Worm (Caenorhabditis elegans) whole organism, midembryonic: Measurements from ENCODE around the gene Y38E10A.8.

Source experiments
- T22C8.4 ChIP-seq: fragments of 200-800 bp; sonication (Bioruptor generic); IDR thresholded peaks from 2 replicates; pipeline ENCODE4 v1.3.6; 2022; ENCODE audit warnings: missing genetic modification characterization, missing compliant biosample characterization
- cog-1 ChIP-seq: sonication (generic microtip); optimal IDR thresholded peaks from 2 replicates; lab custom pipeline; 2016; ENCODE audit warnings: missing genetic modification characterization, missing compliant biosample characterization
- flt-1 ChIP-seq: fragments of 200-800 bp; sonication (Bioruptor generic); IDR thresholded peaks from 2 replicates; pipeline ENCODE4 v1.3.6; 2022; ENCODE audit warnings: missing genetic modification characterization, missing compliant biosample characterization
- klf-2 ChIP-seq: fragments of 200-800 bp; sonication (Bioruptor generic); conservative IDR thresholded peaks from 2 replicates; pipeline ENCODE4 v1.3.6; 2022; ENCODE audit warnings: missing genetic modification reagents, missing genetic modification characterization, missing compliant biosample characterization
- med-1 ChIP-seq: sonication (generic microtip); optimal IDR thresholded peaks from 2 replicates; lab custom pipeline; 2017; ENCODE audit warnings: missing genetic modification characterization, mild to moderate bottlenecking, missing compliant biosample characterization, antibody characterized with exemption, missing genetic modification reagents; ENCODE audit not compliant: insufficient read depth
- ref-1 ChIP-seq: fragments of 200-800 bp; sonication (Bioruptor generic); conservative IDR thresholded peaks from 2 replicates; pipeline ENCODE4 v1.3.6; 2022; ENCODE audit warnings: missing genetic modification reagents, missing genetic modification characterization, missing compliant biosample characterization
- tab-1 ChIP-seq: fragments of 200-800 bp; sonication (Bioruptor generic); IDR thresholded peaks from 2 replicates; pipeline ENCODE4 v1.3.6; 2022; ENCODE audit warnings: missing genetic modification characterization, missing compliant biosample characterization
- ztf-23 ChIP-seq: fragments of 200-800 bp; sonication (Bioruptor generic); IDR thresholded peaks from 2 replicates; pipeline ENCODE4 v1.3.6; 2022; ENCODE audit warnings: missing genetic modification reagents, missing genetic modification characterization, missing compliant biosample characterization
- ztf-29 ChIP-seq: fragments of 200-800 bp; sonication (Bioruptor generic); IDR thresholded peaks from 2 replicates; pipeline ENCODE4 v1.3.6; 2022; ENCODE audit warnings: missing genetic modification reagents, missing genetic modification characterization, missing compliant biosample characterization

The Y38E10A.8 gene

ce11 chrII:12603667-12604621 lies 3.1 kb upstream of the Y38E10A.8 start, which contains the start of the genes ceh-100 and lips-15:
ceh-100 (minus strand) TSS chrII:12603680.
lips-15 (plus strand) TSS chrII:12604386.
- TF ChIP-seq T22C8.4 (GFP tag; lab: Robert Waterston, UW) (peak; percentile 44; the same call in 1 of the 2 replicates), cog-1 (tag; lab: Kevin White, UChicago) (no peak)

ce11 chrII:12606108-12606507 lies 892 bp upstream of the Y38E10A.8 start:
- no peak for TF ChIP-seq tab-1 (GFP tag; lab: Robert Waterston, UW)

- no peak for TF ChIP-seq ztf-29 (GFP tag; lab: Robert Waterston, UW)
- TF ChIP-seq klf-2: no peak
- TF ChIP-seq med-1 (GFP tag; lab: Kevin White, UChicago): no peak
- no peak for TF ChIP-seq ref-1 (GFP tag; lab: Robert Waterston, UW)
- no peak for TF ChIP-seq tab-1 (GFP tag; lab: Robert Waterston, UW)
- no peak for TF ChIP-seq ztf-23
- no peak for TF ChIP-seq T22C8.4 (GFP tag; lab: Robert Waterston, UW)
These were observed 1.7 kb downstream of the Y38E10A.8 start, which contains the start of gene Y38E10A.9 for ce11 chrII:12608653-12609052. Y38E10A.9 (plus strand) TSS chrII:12608953.

DNA sequence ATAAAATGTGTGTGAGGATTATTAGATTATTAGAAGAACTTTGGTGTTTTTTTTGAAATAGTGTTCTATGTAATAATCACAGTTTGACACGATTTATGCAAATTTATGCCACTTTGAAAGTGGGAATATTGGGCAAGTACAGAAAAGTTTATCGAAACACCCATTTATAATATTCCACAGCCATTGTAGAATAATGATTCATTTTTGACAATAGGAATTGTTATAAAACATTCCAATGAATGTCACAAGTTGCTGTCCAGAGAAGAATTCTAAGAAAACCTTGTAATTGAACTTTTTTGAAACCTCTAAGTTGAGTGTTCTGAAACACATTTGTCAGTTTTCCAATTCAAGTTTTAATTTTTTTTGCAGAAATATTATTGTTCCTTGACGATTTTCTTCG lies 5.2 kb downstream of the Y38E10A.8 start, which contains the start of gene nspe-4:
Gene nspe-4, plus strand, starts transcription at position 301 of the 400 bp plus-strand sequence.
- TF ChIP-seq tab-1 (GFP tag; lab: Robert Waterston, UW) (no peak), cog-1 (tag; lab: Kevin White, UChicago) (no peak), klf-2 (no peak), med-1 (GFP tag; lab: Kevin White, UChicago) (no peak), ztf-23 (no peak), ref-1 (GFP tag; lab: Robert Waterston, UW) (no peak), flt-1 (GFP tag; lab: Robert Waterston, UW) (no peak), ztf-29 (GFP tag; lab: Robert Waterston, UW) (no peak), T22C8.4 (GFP tag; lab: Robert Waterston, UW) (no peak)

- no peak for TF ChIP-seq klf-2
- no peak for TF ChIP-seq tab-1 (GFP tag; lab: Robert Waterston, UW)
- TF ChIP-seq ztf-23: no peak
- TF ChIP-seq flt-1 (GFP tag; lab: Robert Waterston, UW): no peak
- TF ChIP-seq ref-1 (GFP tag; lab: Robert Waterston, UW): no peak
- no peak for TF ChIP-seq med-1 (GFP tag; lab: Kevin White, UChicago)
- TF ChIP-seq T22C8.4 (GFP tag; lab: Robert Waterston, UW): no peak
- TF ChIP-seq ztf-29 (GFP tag; lab: Robert Waterston, UW): no peak
- no peak for TF ChIP-seq cog-1 (tag; lab: Kevin White, UChicago)
These were observed 8.4 kb downstream of the Y38E10A.8 start for ce11 chrII:12615413-12615812.

ce11 chrII:12616081-12616480 lies 9.1 kb downstream of the Y38E10A.8 start, which contains the start of gene nspe-6:
nspe-6 (minus strand) TSS chrII:12616181.
- TF ChIP-seq med-1 (GFP tag; lab: Kevin White, UChicago) (no peak), flt-1 (GFP tag; lab: Robert Waterston, UW) (no peak), ztf-23 (no peak), cog-1 (tag; lab: Kevin White, UChicago) (no peak), ref-1 (GFP tag; lab: Robert Waterston, UW) (no peak), tab-1 (GFP tag; lab: Robert Waterston, UW) (no peak), T22C8.4 (GFP tag; lab: Robert Waterston, UW) (no peak), klf-2 (no peak), ztf-29 (GFP tag; lab: Robert Waterston, UW) (no peak)

- TF ChIP-seq ref-1 (GFP tag; lab: Robert Waterston, UW) (no peak), flt-1 (GFP tag; lab: Robert Waterston, UW) (no peak), cog-1 (tag; lab: Kevin White, UChicago) (no peak), med-1 (GFP tag; lab: Kevin White, UChicago) (no peak), klf-2 (no peak)
These were observed 10.6 kb downstream of the Y38E10A.8 start, which contains the start of gene nspe-3 for ce11 chrII:12617586-12617985. nspe-3 (plus strand) TSS chrII:12617886.

DNA sequence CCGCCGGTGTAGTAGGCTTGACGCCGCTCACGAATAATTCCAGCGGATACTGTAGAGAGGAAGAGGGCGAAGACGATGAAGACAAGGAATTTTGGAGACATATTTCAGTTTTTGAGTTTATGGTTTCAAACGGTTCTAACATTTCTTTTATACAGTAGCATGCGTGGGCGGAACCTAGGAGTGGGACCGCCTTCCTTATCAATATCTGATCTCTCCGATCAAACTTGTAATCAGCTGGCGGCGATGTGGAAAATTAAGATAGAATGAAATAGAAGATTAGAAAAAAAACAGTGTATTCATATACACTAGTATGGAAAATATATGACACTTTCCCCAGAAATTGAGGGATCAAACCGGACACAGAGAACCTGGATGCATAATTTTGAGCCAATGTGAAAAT lies 12.3 kb downstream of the Y38E10A.8 start, which contains the start of gene nspe-2:
Gene nspe-2, minus strand, starts transcription at position 101 of the 400 bp plus-strand sequence.
- TF ChIP-seq flt-1 (GFP tag; lab: Robert Waterston, UW) (no peak), tab-1 (GFP tag; lab: Robert Waterston, UW) (no peak), ref-1 (GFP tag; lab: Robert Waterston, UW) (no peak), med-1 (GFP tag; lab: Kevin White, UChicago) (no peak), ztf-23 (no peak), klf-2 (no peak), T22C8.4 (GFP tag; lab: Robert Waterston, UW) (no peak), cog-1 (tag; lab: Kevin White, UChicago) (no peak)

- TF ChIP-seq tab-1 (GFP tag; lab: Robert Waterston, UW) (no peak), klf-2 (no peak), ztf-23 (no peak), ztf-29 (GFP tag; lab: Robert Waterston, UW) (no peak), ref-1 (GFP tag; lab: Robert Waterston, UW) (no peak), cog-1 (tag; lab: Kevin White, UChicago) (no peak), T22C8.4 (GFP tag; lab: Robert Waterston, UW) (no peak), med-1 (GFP tag; lab: Kevin White, UChicago) (no peak), flt-1 (GFP tag; lab: Robert Waterston, UW) (no peak)
These were observed 13.8 kb downstream of the Y38E10A.8 start, which contains the start of gene nspe-1 for ce11 chrII:12620764-12621163. nspe-1 (minus strand) TSS chrII:12620864.
